In the genomic region with DNA sequence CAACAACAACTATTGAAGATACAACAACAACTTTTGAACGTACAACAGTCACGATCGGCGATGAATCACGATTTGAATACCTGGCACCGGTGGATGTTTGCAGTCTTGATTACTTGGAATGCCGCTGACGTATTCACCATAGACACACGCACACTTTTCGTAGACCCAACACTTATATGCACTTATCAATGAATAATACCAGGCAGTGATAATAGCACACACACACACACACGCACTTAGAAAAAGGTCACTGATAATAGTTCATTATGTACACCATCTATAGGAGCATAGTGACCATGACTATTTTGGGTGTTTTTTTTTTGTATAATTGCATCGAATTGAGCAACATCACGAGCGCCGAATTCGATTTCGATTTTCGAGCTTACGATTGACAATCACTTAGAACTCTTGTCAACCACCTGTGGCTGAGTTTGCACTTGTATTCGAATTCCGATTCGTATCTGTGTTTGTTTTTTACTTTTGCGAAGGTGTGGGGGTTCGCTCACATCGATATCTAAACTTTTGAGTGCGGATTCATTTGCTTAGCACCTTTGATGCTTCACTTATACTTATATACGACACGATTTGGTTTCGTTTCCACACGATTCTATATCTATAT, we compare ENCODE assay signal across 4 fruit fly cellular contexts.
A peak's percentile ranks its signal among the peaks of the same experiment; 100 is the strongest.
TF ChIP-seq lines count a peak whose summit lies in the region.

No protein-coding gene starts in this region.

- TF ChIP-seq CTCF in whole organism, embryonic (GFP tag; optimal IDR thresholded peaks at IDR 0.05; lab: Kevin White, UChicago), result no peak

TF ChIP-seq in whole organism, adult, 20 proteins besides CTCF, POLR2A, EP300 and RAD21:
- TF ChIP-seq CG12768 (GFP tag; optimal IDR thresholded peaks at IDR 0.05; lab: Kevin White, UChicago), result peak; percentile 57
- TF ChIP-seq Crg-1 (GFP tag; optimal IDR thresholded peaks at IDR 0.05; lab: Kevin White, UChicago), result no peak
- TF ChIP-seq kay (GFP tag; lab: Kevin White, UChicago; ENCODE audit: borderline replicate concordance), result peak; percentile 88
- TF ChIP-seq CG7101 (tag; optimal IDR thresholded peaks at IDR 0.05; lab: Kevin White, UChicago), result no peak
- no peak for TF ChIP-seq ovo (GFP tag; optimal IDR thresholded peaks at IDR 0.05; lab: Kevin White, UChicago)
- no peak for TF ChIP-seq pad (GFP tag; optimal IDR thresholded peaks at IDR 0.05; lab: Kevin White, UChicago)
- TF ChIP-seq Hr96 (GFP tag; optimal IDR thresholded peaks at IDR 0.05; lab: Kevin White, UChicago), result no peak
- peak; percentile 67 for TF ChIP-seq cic (GFP tag; optimal IDR thresholded peaks at IDR 0.05; lab: Kevin White, UChicago)
- no peak for TF ChIP-seq toe (GFP tag; optimal IDR thresholded peaks at IDR 0.05; lab: Kevin White, UChicago)
- no peak for TF ChIP-seq CG33017 (tag; optimal IDR thresholded peaks at IDR 0.05; lab: Kevin White, UChicago)
- no peak for TF ChIP-seq tj (GFP tag; optimal IDR thresholded peaks at IDR 0.05; lab: Kevin White, UChicago)
- no peak for TF ChIP-seq CG7045 (GFP tag; optimal IDR thresholded peaks at IDR 0.05; lab: Kevin White, UChicago)
- TF ChIP-seq bab1 (GFP tag; optimal IDR thresholded peaks at IDR 0.05; lab: Kevin White, UChicago), result no peak
- no peak for TF ChIP-seq CG11617 (GFP tag; optimal IDR thresholded peaks at IDR 0.05; lab: Kevin White, UChicago)
- TF ChIP-seq CG1620 (GFP tag; optimal IDR thresholded peaks at IDR 0.05; lab: Kevin White, UChicago), result no peak
- TF ChIP-seq CG5204 (GFP tag; optimal IDR thresholded peaks at IDR 0.05; lab: Kevin White, UChicago), result no peak

TF ChIP-seq in whole organism, embryonic, 481 proteins besides CTCF, POLR2A, EP300 and RAD21 (continues in another document):
- TF ChIP-seq Asciz (GFP tag; optimal IDR thresholded peaks at IDR 0.05; lab: Kevin White, UChicago) (peak; percentile 26), trh (GFP tag; optimal IDR thresholded peaks at IDR 0.05; lab: Kevin White, UChicago) (no peak), CG6813 (GFP tag; optimal IDR thresholded peaks at IDR 0.05; lab: Kevin White, UChicago) (peak; percentile 16), CG17912 (GFP tag; optimal IDR thresholded peaks at IDR 0.05; lab: Kevin White, UChicago) (no peak), CG8359 (GFP tag; optimal IDR thresholded peaks at IDR 0.05; lab: Kevin White, UChicago; ENCODE audit: borderline replicate concordance) (peak; percentile 9), sd (tag; optimal IDR thresholded peaks at IDR 0.05; lab: Kevin White, UChicago) (peak; percentile 96), Opbp (GFP tag; IDR thresholded peaks at IDR 0.05; lab: Robert Waterston, UW; ENCODE audit: partially characterized antibody) (no peak), Hr78 (GFP tag; optimal IDR thresholded peaks at IDR 0.05; lab: Kevin White, UChicago) (peak in 1 of 2 experiments; percentile 90), cwo (GFP tag; optimal IDR thresholded peaks at IDR 0.05; lab: Kevin White, UChicago) (peak; percentile 19), gcm2 (GFP tag; optimal IDR thresholded peaks at IDR 0.05; lab: Kevin White, UChicago) (no peak), Stat92E (GFP tag; optimal IDR thresholded peaks at IDR 0.05; lab: Kevin White, UChicago) (no peak), nmo (GFP tag; optimal IDR thresholded peaks at IDR 0.05; lab: Kevin White, UChicago) (no peak), CG9817 (tag; optimal IDR thresholded peaks at IDR 0.05; lab: Kevin White, UChicago) (no peak), corto (GFP tag; optimal IDR thresholded peaks at IDR 0.05; lab: Kevin White, UChicago) (peak; percentile 18), Hey (tag; optimal IDR thresholded peaks at IDR 0.05; lab: Kevin White, UChicago) (peak; percentile 41), onecut (GFP tag; IDR thresholded peaks at IDR 0.05; lab: Robert Waterston, UW) (no peak), lmd (GFP tag; IDR thresholded peaks at IDR 0.05; lab: Robert Waterston, UW) (no peak), CG3281 (GFP tag; optimal IDR thresholded peaks at IDR 0.05; lab: Kevin White, UChicago) (peak; percentile 5), CoRest (tag; optimal IDR thresholded peaks at IDR 0.05; lab: Kevin White, UChicago) (no peak), kni (GFP tag; optimal IDR thresholded peaks at IDR 0.05; lab: Kevin White, UChicago) (peak; percentile 20), gro (GFP tag; optimal IDR thresholded peaks at IDR 0.05; lab: Kevin White, UChicago) (peak; percentile 22), hth (optimal IDR thresholded peaks at IDR 0.05; lab: Kevin White, UChicago) (no peak), Med (GFP tag; lab: Kevin White, UChicago) (peak; percentile 29), grn (GFP tag; optimal IDR thresholded peaks at IDR 0.05; lab: Kevin White, UChicago) (peak; percentile 4)

TF ChIP-seq in whole organism, prepupa, 60 proteins besides CTCF, POLR2A, EP300 and RAD21:
- TF ChIP-seq spab (GFP tag; optimal IDR thresholded peaks at IDR 0.05; lab: Kevin White, UChicago), result no peak
- no peak for TF ChIP-seq Hr39 (GFP tag; optimal IDR thresholded peaks at IDR 0.05; lab: Kevin White, UChicago)
- peak; percentile 80 for TF ChIP-seq fkh (GFP tag; optimal IDR thresholded peaks at IDR 0.05; lab: Kevin White, UChicago)

TF ChIP-seq in whole organism, wandering third instar larva, 38 proteins besides CTCF, POLR2A, EP300 and RAD21:
- TF ChIP-seq h (GFP tag; optimal IDR thresholded peaks at IDR 0.05; lab: Kevin White, UChicago) (peak; percentile 24), fru (GFP tag; optimal IDR thresholded peaks at IDR 0.05; lab: Kevin White, UChicago) (no peak), OdsH (GFP tag; optimal IDR thresholded peaks at IDR 0.05; lab: Kevin White, UChicago) (peak; percentile 27)
